Fruit fly (Drosophila melanogaster): ENCODE measurements around the gene CG9609.

The CG9609 gene

dm6 chrX:16750712-16751578 lies 35.9 kb downstream of the CG9609 start (continued):
- TF ChIP-seq Max (GFP tag; optimal IDR thresholded peaks at IDR 0.05) (peak; percentile 52), pzg (GFP tag; optimal IDR thresholded peaks at IDR 0.05) (no peak), Ada2b (GFP tag; IDR thresholded peaks at IDR 0.05) (no peak), sr (GFP tag; IDR thresholded peaks at IDR 0.05) (no peak), CG7839 (tag; optimal IDR thresholded peaks at IDR 0.05) (peak; percentile 83), HHEX (GFP tag; optimal IDR thresholded peaks at IDR 0.05) (peak; percentile 75), dmrt99B (tag; optimal IDR thresholded peaks at IDR 0.05) (peak; percentile 84), CG7786 (GFP tag; optimal IDR thresholded peaks at IDR 0.05) (no peak), CG31388 (GFP tag; optimal IDR thresholded peaks at IDR 0.05) (no peak), CG16863 (GFP tag; optimal IDR thresholded peaks at IDR 0.05) (no peak), CG13424 (tag; optimal IDR thresholded peaks at IDR 0.05) (peak; percentile 86), trem (tag; optimal IDR thresholded peaks at IDR 0.05) (peak; percentile 68), Nf-YB (GFP tag; optimal IDR thresholded peaks at IDR 0.05) (peak; percentile 58), Rfx (GFP tag; IDR thresholded peaks at IDR 0.05) (peak; percentile 70), MESR4 (GFP tag; optimal IDR thresholded peaks at IDR 0.05) (no peak), Spps (tag; optimal IDR thresholded peaks at IDR 0.05) (peak; percentile 63), ham (GFP tag; IDR thresholded peaks at IDR 0.05) (no peak), ftz-f1 (GFP tag; optimal IDR thresholded peaks at IDR 0.05) (no peak), CG4854 (GFP tag; optimal IDR thresholded peaks at IDR 0.05) (no peak), gsb-n (tag; optimal IDR thresholded peaks at IDR 0.05) (peak; percentile 73), HLH4C (GFP tag; IDR thresholded peaks at IDR 0.05; ENCODE audit: partially characterized antibody) (no peak), Nf-YC (tag; optimal IDR thresholded peaks at IDR 0.05) (peak; percentile 76), crp (GFP tag; optimal IDR thresholded peaks at IDR 0.05) (peak in 1 of 2 experiments; percentile 4), CG4404 (GFP tag; IDR thresholded peaks at IDR 0.05) (no peak; the same call in 1 of the 2 replicates), Atf6 (GFP tag; IDR thresholded peaks at IDR 0.05) (peak; percentile 70), tll (GFP tag; optimal IDR thresholded peaks at IDR 0.05) (no peak), CG14965 (GFP tag; optimal IDR thresholded peaks at IDR 0.05; ENCODE audit: borderline replicate concordance) (no peak), yki (optimal IDR thresholded peaks at IDR 0.05) (no peak), Fer2 (tag; optimal IDR thresholded peaks at IDR 0.05) (peak; percentile 41), zen2 (GFP tag; IDR thresholded peaks at IDR 0.05; ENCODE audit: partially characterized antibody) (no peak), lov (optimal IDR thresholded peaks at IDR 0.05) (no peak), lov (GFP tag; IDR thresholded peaks at IDR 0.05) (0 out of 3 replicates have a peak, but pooled peaks have one; percentile 27), gce (GFP tag; IDR thresholded peaks at IDR 0.05) (no peak; the same call in 2 of the 3 replicates), CG32532 (GFP tag; IDR thresholded peaks at IDR 0.05) (peak; percentile 57; the same call in 1 of the 2 replicates), CG32767 (GFP tag; IDR thresholded peaks at IDR 0.05) (peak; percentile 39; the same call in 1 of the 2 replicates), CG3281 (GFP tag; optimal IDR thresholded peaks at IDR 0.05) (peak; percentile 69), her (GFP tag; optimal IDR thresholded peaks at IDR 0.05) (no peak), sob (GFP tag; IDR thresholded peaks at IDR 0.05) (peak; percentile 58), CG14014 (GFP tag; IDR thresholded peaks at IDR 0.05) (peak; percentile 54; the same call in 1 of the 2 replicates), CG2202 (tag; optimal IDR thresholded peaks at IDR 0.05) (peak; percentile 35), GATAe (GFP tag; conservative IDR thresholded peaks at IDR 0.05) (no peak), Neu2 (GFP tag; optimal IDR thresholded peaks at IDR 0.05; ENCODE audit: borderline replicate concordance) (no peak), Ptx1 (GFP tag; IDR thresholded peaks at IDR 0.05) (peak; percentile 61), HLH3B (GFP tag; IDR thresholded peaks at IDR 0.05) (no peak), H2.0 (GFP tag; IDR thresholded peaks at IDR 0.05) (peak; percentile 60; the same call in 1 of the 2 replicates), sisA (GFP tag; IDR thresholded peaks at IDR 0.05) (no peak), Hr51 (GFP tag; optimal IDR thresholded peaks at IDR 0.05) (peak in 1 of 2 experiments; percentile 81), CG10431 (GFP tag; optimal IDR thresholded peaks at IDR 0.05) (peak; percentile 27)
